Worm (Caenorhabditis elegans): Measurements from ENCODE around the gene lgc-9.

Gene lgc-9

ce11 chrIV:3385337-3386215 lies 29.9 kb upstream of the lgc-9 start, which contains the start of gene mai-2:
TSS of gene mai-2 (plus strand) at chrIV:3385910.
- no peak for TF ChIP-seq unc-130 (GFP tag; optimal IDR thresholded peaks at IDR 0.05)
- 0 out of 2 replicates have a peak, but pooled peaks have one; percentile 23 for TF ChIP-seq ekl-4 (GFP tag; IDR thresholded peaks at IDR 0.05)
- TF ChIP-seq K12H6.12 (tag; optimal IDR thresholded peaks at IDR 0.05), result no peak
- TF ChIP-seq F33H1.4 (GFP tag; IDR thresholded peaks at IDR 0.05), result peak; percentile 24; the same call in 1 of the 2 replicates
- TF ChIP-seq K11D2.4 (GFP tag; IDR thresholded peaks at IDR 0.05), result no peak
- no peak for TF ChIP-seq snpc-1.1 (tag; optimal IDR thresholded peaks at IDR 0.05; ENCODE audit: insufficient read depth)
- no peak for TF ChIP-seq C06A6.2 (GFP tag; conservative IDR thresholded peaks at IDR 0.05)
- peak; percentile 12 for TF ChIP-seq lin-40 (tag; optimal IDR thresholded peaks at IDR 0.05)
- no peak for TF ChIP-seq F52B5.7 (tag; optimal IDR thresholded peaks at IDR 0.05)
- peak; percentile 51 for TF ChIP-seq attf-5 (GFP tag; optimal IDR thresholded peaks at IDR 0.05)
- 0 out of 2 replicates have a peak, but pooled peaks have one; percentile 9 for TF ChIP-seq let-526 (GFP tag; IDR thresholded peaks at IDR 0.05)
- peak; percentile 67 for TF ChIP-seq ama-1 (optimal IDR thresholded peaks at IDR 0.05)
- no peak for TF ChIP-seq ama-1 (GFP tag; optimal IDR thresholded peaks at IDR 0.05)
- 0 out of 2 replicates have a peak, but pooled peaks have one; percentile 10 for TF ChIP-seq attf-3 (GFP tag; conservative IDR thresholded peaks at IDR 0.05)
- no peak for TF ChIP-seq sdz-38 (tag; optimal IDR thresholded peaks at IDR 0.05)
- no peak for TF ChIP-seq hlh-12 (tag; optimal IDR thresholded peaks at IDR 0.05)
- no peak for TF ChIP-seq fkh-3 (tag; optimal IDR thresholded peaks at IDR 0.05)
- no peak for TF ChIP-seq ZK185.1 (tag; optimal IDR thresholded peaks at IDR 0.05; ENCODE audit: poor library complexity, severe bottlenecking)
- TF ChIP-seq B0336.3 (GFP tag; IDR thresholded peaks at IDR 0.05), result no peak
- TF ChIP-seq nfyb-1 (GFP tag; IDR thresholded peaks at IDR 0.05), result peak; percentile 35; the same call in 1 of the 2 replicates
- peak; percentile 20 for TF ChIP-seq ceh-27 (GFP tag; optimal IDR thresholded peaks at IDR 0.05)
- TF ChIP-seq T07F8.4 (tag; optimal IDR thresholded peaks at IDR 0.05), result no peak
- no peak for TF ChIP-seq lsy-27 (tag; optimal IDR thresholded peaks at IDR 0.05; ENCODE audit: borderline replicate concordance, insufficient read depth)
- TF ChIP-seq egrh-3 (GFP tag; IDR thresholded peaks at IDR 0.05), result peak; percentile 94
- TF ChIP-seq dpl-1 (GFP tag; optimal IDR thresholded peaks at IDR 0.05), result peak; percentile 43
- peak; percentile 52 for TF ChIP-seq mcd-1 (GFP tag; IDR thresholded peaks at IDR 0.05)
- TF ChIP-seq gei-17 (GFP tag; optimal IDR thresholded peaks at IDR 0.05), result no peak
- peak; percentile 61 for TF ChIP-seq lin-54 (GFP tag; optimal IDR thresholded peaks at IDR 0.05)
- TF ChIP-seq cebp-1 (GFP tag; IDR thresholded peaks at IDR 0.05), result no peak
- peak; percentile 41 for TF ChIP-seq cebp-1 (tag; optimal IDR thresholded peaks at IDR 0.05)
- no peak for TF ChIP-seq F22D6.2 (tag; optimal IDR thresholded peaks at IDR 0.05)
- peak; percentile 86 for TF ChIP-seq zfh-2 (GFP tag; conservative IDR thresholded peaks at IDR 0.05)
- TF ChIP-seq hmg-1.2 (GFP tag; IDR thresholded peaks at IDR 0.05), result peak; percentile 41
- no peak for TF ChIP-seq dpff-1 (tag; optimal IDR thresholded peaks at IDR 0.05)
- TF ChIP-seq lin-35 (GFP tag; optimal IDR thresholded peaks at IDR 0.05), result peak in 1 of 3 experiments; percentile 82
- TF ChIP-seq B0261.1 (tag; optimal IDR thresholded peaks at IDR 0.05), result no peak
- TF ChIP-seq snpc-4 (GFP tag; optimal IDR thresholded peaks at IDR 0.05), result no peak
- no peak for TF ChIP-seq snpc-4 (tag; optimal IDR thresholded peaks at IDR 0.05)
- TF ChIP-seq efl-1 (GFP tag; optimal IDR thresholded peaks at IDR 0.05), result peak; percentile 6
- peak; percentile 25 for TF ChIP-seq tbp1 (GFP tag; optimal IDR thresholded peaks at IDR 0.05)
- TF ChIP-seq pbrm-1 (GFP tag; IDR thresholded peaks at IDR 0.05), result peak; percentile 56; the same call in 1 of the 2 replicates

All from whole organism, young adult.